Fruit fly (Drosophila melanogaster) Kc167 (cell line): ENCODE results near the gene polybromo.

Experiments
- Myc ChIP-seq: fragments of >200 bp; optimal IDR thresholded peaks from 2 replicates; lab custom pipeline; 2017; ENCODE audit warnings: missing external identifiers
- Sin3A ChIP-seq: fragments of >200 bp; optimal IDR thresholded peaks from 2 replicates; lab custom pipeline; 2018; ENCODE audit warnings: missing external identifiers
- insv ChIP-seq: fragments of >200 bp; optimal IDR thresholded peaks from 3 replicates; lab custom pipeline; 2018; ENCODE audit warnings: missing external identifiers
- psq ChIP-seq: fragments of >200 bp; optimal IDR thresholded peaks from 2 replicates; lab custom pipeline; 2017; ENCODE audit warnings: missing external identifiers

DNA sequence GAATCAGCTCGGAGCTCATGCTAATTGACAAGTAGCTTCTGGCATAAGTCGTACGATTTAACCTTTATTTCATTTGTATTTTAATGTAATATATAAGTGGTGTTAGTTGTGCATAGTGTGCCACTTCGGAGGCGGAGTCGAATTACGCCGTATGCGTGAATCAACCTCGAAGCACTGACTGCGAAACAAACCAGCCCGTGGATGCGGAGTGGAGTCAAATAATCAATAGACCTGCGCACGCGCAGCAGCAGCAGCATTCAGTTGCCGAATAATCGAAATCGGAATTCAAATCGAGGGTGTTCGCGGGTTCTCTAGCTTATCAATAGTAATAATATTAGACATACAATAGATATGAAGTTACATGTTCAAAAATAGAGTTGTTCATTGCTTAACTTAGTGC is 23.2 kb upstream of the polybromo start, which contains the start of gene RabX4:
- no peak for TF ChIP-seq insv (lab: Kevin White, UChicago)
- TF ChIP-seq psq, result no peak
- no peak for TF ChIP-seq Sin3A
- TF ChIP-seq Myc (lab: Kevin White, UChicago), result no peak
